Fruit fly (Drosophila melanogaster) whole organism, embryonic: ENCODE data around the gene CG13893.

Experiments used
- ATbp ChIP-seq: fragments of 200-800 bp; sonication (Bioruptor generic); optimal IDR thresholded peaks from 2 replicates; lab custom pipeline; 2017; ENCODE audit warnings: missing biosample characterization, mild to moderate bottlenecking, missing genetic modification characterization, missing genetic modification reagents
- Abd-B ChIP-seq: fragments of 200-800 bp; sonication (Bioruptor generic); optimal IDR thresholded peaks from 2 replicates; lab custom pipeline; 2018; ENCODE audit warnings: missing biosample characterization, mild to moderate bottlenecking, missing genetic modification characterization, moderate library complexity
- Atf-2 ChIP-seq: fragments of 200-800 bp; sonication (Bioruptor generic); optimal IDR thresholded peaks from 2 replicates; lab custom pipeline; 2016; ENCODE audit warnings: missing biosample characterization, missing genetic modification characterization
- Atf3 ChIP-seq: fragments of 200-800 bp; sonication (Bioruptor generic); optimal IDR thresholded peaks from 3 replicates; lab custom pipeline; 2016; ENCODE audit warnings: missing biosample characterization, missing genetic modification characterization
- CG10321 ChIP-seq: fragments of 200-800 bp; sonication (Bioruptor generic); IDR thresholded peaks from 2 replicates; pipeline ENCODE4 v1.3.6; 2022; ENCODE audit warnings: missing biosample characterization, missing genetic modification characterization
- CG13775 ChIP-seq: fragments of 200-800 bp; sonication (Bioruptor generic); optimal IDR thresholded peaks from 3 replicates; lab custom pipeline; 2017; ENCODE audit warnings: missing biosample characterization, mild to moderate bottlenecking, missing genetic modification characterization
- CG14860 ChIP-seq: fragments of 200-800 bp; sonication (Bioruptor generic); IDR thresholded peaks from 3 replicates; pipeline ENCODE4 v1.3.6; 2022; ENCODE audit warnings: missing biosample characterization, missing genetic modification characterization; ENCODE audit not compliant: partially characterized antibody
- CG14965 ChIP-seq: fragments of 200-800 bp; sonication (Bioruptor generic); optimal IDR thresholded peaks from 2 replicates; lab custom pipeline; 2016; ENCODE audit warnings: missing biosample characterization, missing genetic modification characterization, borderline replicate concordance
- CG15479 ChIP-seq: fragments of 200-800 bp; sonication (Bioruptor generic); optimal IDR thresholded peaks from 3 replicates; lab custom pipeline; 2019; ENCODE audit warnings: missing biosample characterization, mild to moderate bottlenecking, missing genetic modification characterization, moderate library complexity
- CG1647 ChIP-seq: fragments of 200-800 bp; sonication (Bioruptor generic); optimal IDR thresholded peaks from 3 replicates; lab custom pipeline; 2016; ENCODE audit warnings: missing biosample characterization, missing genetic modification characterization
- CG32772 ChIP-seq: fragments of 200-800 bp; sonication (Bioruptor generic); IDR thresholded peaks from 2 replicates; pipeline ENCODE4 v1.3.6; 2022; ENCODE audit warnings: missing biosample characterization, missing genetic modification characterization
- CG3726 ChIP-seq: fragments of 200-800 bp; sonication (Bioruptor generic); IDR thresholded peaks from 3 replicates; pipeline ENCODE4, ENCODE4 v1.3.6; 2022; ENCODE audit warnings: missing biosample characterization, missing genetic modification characterization
- CG4820 ChIP-seq: fragments of 200-800 bp; sonication (Bioruptor generic); optimal IDR thresholded peaks from 3 replicates; lab custom pipeline; 2016; ENCODE audit warnings: missing biosample characterization, missing genetic modification characterization
- CG6654 ChIP-seq: fragments of 200-800 bp; sonication (Bioruptor generic); optimal IDR thresholded peaks from 2 replicates; lab custom pipeline; 2017; ENCODE audit warnings: missing biosample characterization, mild to moderate bottlenecking, missing genetic modification characterization
- CG7786 ChIP-seq: fragments of 200-800 bp; sonication (Bioruptor generic); optimal IDR thresholded peaks from 2 replicates; lab custom pipeline; 2016; ENCODE audit warnings: missing biosample characterization, missing genetic modification characterization
- CG9215 ChIP-seq: fragments of 200-800 bp; sonication (Bioruptor generic); IDR thresholded peaks from 2 replicates; pipeline ENCODE4 v1.3.6; 2022; ENCODE audit warnings: missing biosample characterization, missing genetic modification characterization
- CG9876 ChIP-seq: fragments of 200-800 bp; sonication (Bioruptor generic); optimal IDR thresholded peaks from 2 replicates; lab custom pipeline; 2016; ENCODE audit warnings: missing biosample characterization, missing genetic modification characterization
- Chrac-16 ChIP-seq: fragments of 200-800 bp; sonication (Bioruptor generic); optimal IDR thresholded peaks from 3 replicates; lab custom pipeline; 2016; ENCODE audit warnings: missing biosample characterization, missing genetic modification characterization
- Eip74EF ChIP-seq, 2 experiments: fragments of 200-800 bp in 1 of 2; fragments of >200 bp in 1 of 2; sonication (Bioruptor generic) in 1 of 2; optimal IDR thresholded peaks; 2 replicates each; lab custom pipeline; 2017 to 2019; ENCODE audit warnings: missing biosample characterization in 2 of 2, missing genetic modification characterization in 2 of 2, mild to moderate bottlenecking in 1 of 2, moderate library complexity in 1 of 2
- Ets65A ChIP-seq: fragments of 200-800 bp; sonication (Bioruptor generic); peaks from one replicate; lab custom pipeline; 2016; ENCODE audit warnings: missing biosample characterization, missing genetic modification characterization
- Fer2 ChIP-seq: fragments of 200-800 bp; sonication (Bioruptor generic); optimal IDR thresholded peaks from 2 replicates; lab custom pipeline; 2018; ENCODE audit warnings: missing biosample characterization, mild to moderate bottlenecking, missing genetic modification characterization, moderate library complexity
- Jarid2 ChIP-seq: fragments of 200-800 bp; sonication (Bioruptor generic); optimal IDR thresholded peaks from 3 replicates; lab custom pipeline; 2017; ENCODE audit warnings: mild to moderate bottlenecking, missing biosample characterization, missing genetic modification reagents, missing genetic modification characterization
- NK7.1 ChIP-seq: fragments of 200-800 bp; sonication (Bioruptor generic); optimal IDR thresholded peaks from 3 replicates; lab custom pipeline; 2016; ENCODE audit warnings: missing biosample characterization, missing genetic modification characterization
- Nf-YB ChIP-seq: fragments of 200-800 bp; sonication (Bioruptor generic); optimal IDR thresholded peaks from 3 replicates; lab custom pipeline; 2019; ENCODE audit warnings: missing biosample characterization, mild to moderate bottlenecking, missing genetic modification characterization, moderate library complexity
- Oaz ChIP-seq: fragments of 200-800 bp; sonication (Bioruptor generic); IDR thresholded peaks from 2 replicates; pipeline ENCODE4 v1.3.6; 2022; ENCODE audit warnings: missing biosample characterization, missing genetic modification characterization
- Spps ChIP-seq: fragments of 200-800 bp; sonication (Bioruptor generic); optimal IDR thresholded peaks from 2 replicates; lab custom pipeline; 2018; ENCODE audit warnings: missing biosample characterization, mild to moderate bottlenecking, missing genetic modification characterization
- Taf1 ChIP-seq: fragments of 200-800 bp; sonication (Bioruptor generic); IDR thresholded peaks from 2 replicates; pipeline ENCODE4 v1.3.6; 2022; ENCODE audit warnings: missing biosample characterization, missing genetic modification characterization
- Usf ChIP-seq: fragments of 200-800 bp; sonication (Bioruptor generic); optimal IDR thresholded peaks from 2 replicates; lab custom pipeline; 2017; ENCODE audit warnings: missing genotype, missing biosample characterization, missing genetic modification characterization
- crc ChIP-seq: fragments of 200-800 bp; sonication (Bioruptor generic); optimal IDR thresholded peaks from 2 replicates; lab custom pipeline; 2016; ENCODE audit warnings: missing biosample characterization, missing genetic modification characterization
- dan ChIP-seq: fragments of 200-800 bp; sonication (Bioruptor generic); IDR thresholded peaks from 2 replicates; pipeline ENCODE4 v1.3.6; 2022; ENCODE audit warnings: missing biosample characterization, missing genetic modification characterization
- dmrt99B ChIP-seq: fragments of 200-800 bp; sonication (Bioruptor generic); optimal IDR thresholded peaks from 2 replicates; lab custom pipeline; 2018; ENCODE audit warnings: missing biosample characterization, mild to moderate bottlenecking, missing genetic modification characterization, moderate library complexity
- fd102C ChIP-seq: fragments of 200-800 bp; sonication (Bioruptor generic); optimal IDR thresholded peaks from 2 replicates; lab custom pipeline; 2018; ENCODE audit warnings: missing biosample characterization, mild to moderate bottlenecking, missing genetic modification characterization, moderate library complexity
- gcm ChIP-seq: fragments of 200-800 bp; sonication (Bioruptor generic); optimal IDR thresholded peaks from 2 replicates; lab custom pipeline; 2019; ENCODE audit warnings: missing biosample characterization, mild to moderate bottlenecking, missing genetic modification characterization, moderate library complexity
- grau ChIP-seq: fragments of 200-800 bp; optimal IDR thresholded peaks from 3 replicates; lab custom pipeline; 2019; ENCODE audit warnings: missing biosample characterization, mild to moderate bottlenecking, missing genetic modification characterization, moderate library complexity
- gro ChIP-seq: fragments of 200-800 bp; sonication (Bioruptor generic); optimal IDR thresholded peaks from 2 replicates; lab custom pipeline; 2016; ENCODE audit warnings: missing biosample characterization, missing genetic modification characterization
- her ChIP-seq: fragments of 200-800 bp; sonication (Bioruptor generic); optimal IDR thresholded peaks from 2 replicates; lab custom pipeline; 2016; ENCODE audit warnings: missing biosample characterization, missing genetic modification characterization
- jumu ChIP-seq: fragments of 200-800 bp; sonication (Bioruptor generic); optimal IDR thresholded peaks from 3 replicates; lab custom pipeline; 2016; ENCODE audit warnings: missing biosample characterization, missing genetic modification characterization
- knrl ChIP-seq: fragments of 200-800 bp; sonication (Bioruptor generic); IDR thresholded peaks from 3 replicates; pipeline ENCODE4 v1.3.6; 2022; ENCODE audit warnings: missing biosample characterization, missing genetic modification characterization; ENCODE audit not compliant: partially characterized antibody
- onecut ChIP-seq: fragments of 200-800 bp; sonication (Bioruptor generic); IDR thresholded peaks from 2 replicates; pipeline ENCODE4 v1.3.6; 2022; ENCODE audit warnings: missing biosample characterization, missing genetic modification characterization
- psq ChIP-seq: fragments of 200-800 bp; sonication (Bioruptor generic); optimal IDR thresholded peaks from 2 replicates; lab custom pipeline; 2017; ENCODE audit warnings: missing biosample characterization, missing genetic modification characterization
- run ChIP-seq: fragments of 200-800 bp; sonication (Bioruptor generic); optimal IDR thresholded peaks from 3 replicates; lab custom pipeline; 2018; ENCODE audit warnings: missing biosample characterization, mild to moderate bottlenecking, missing genetic modification characterization
- schlank ChIP-seq: fragments of 200-800 bp; sonication (Bioruptor generic); optimal IDR thresholded peaks from 2 replicates; lab custom pipeline; 2018; ENCODE audit warnings: missing biosample characterization, mild to moderate bottlenecking, missing genetic modification characterization
- scrt ChIP-seq: fragments of 200-800 bp; sonication (Bioruptor generic); optimal IDR thresholded peaks from 2 replicates; lab custom pipeline; 2018; ENCODE audit warnings: missing biosample characterization, mild to moderate bottlenecking, missing genetic modification characterization, moderate library complexity
- stwl ChIP-seq: fragments of 200-800 bp; sonication (Bioruptor generic); optimal IDR thresholded peaks from 3 replicates; lab custom pipeline; 2018; ENCODE audit warnings: missing biosample characterization, mild to moderate bottlenecking, missing genetic modification characterization, moderate library complexity
- tin ChIP-seq: fragments of 200-800 bp; sonication (Bioruptor generic); optimal IDR thresholded peaks from 3 replicates; lab custom pipeline; 2016; ENCODE audit warnings: missing biosample characterization, missing genetic modification characterization
- unc-4 ChIP-seq: fragments of 200-800 bp; sonication (Bioruptor generic); IDR thresholded peaks from 2 replicates; pipeline ENCODE4 v1.3.6; 2022; ENCODE audit warnings: missing biosample characterization, missing genetic modification characterization; ENCODE audit not compliant: partially characterized antibody
- wor ChIP-seq: fragments of 200-800 bp; sonication (Bioruptor generic); IDR thresholded peaks from 2 replicates; pipeline ENCODE4 v1.3.6; 2022; ENCODE audit warnings: missing biosample characterization, missing genetic modification characterization

Gene CG13893

dm6 chr3L:611639-612611 is 8.1 kb upstream of the CG13893 start (continued):
- TF ChIP-seq CG3726 (GFP tag; lab: Robert Waterston, UW): peak; percentile 67; the same call in 1 of the 3 replicates
- TF ChIP-seq CG15479 (GFP tag; lab: Kevin White, UChicago): peak; percentile 38
- TF ChIP-seq stwl (tag; lab: Kevin White, UChicago): no peak
- TF ChIP-seq Eip74EF (GFP tag; optimal IDR thresholded peaks at IDR 0.05; lab: Kevin White, UChicago): peak in 1 of 2 experiments; percentile 9
- TF ChIP-seq CG7786 (GFP tag; lab: Kevin White, UChicago): peak; percentile 39
- peak; percentile 66 for TF ChIP-seq scrt (GFP tag; lab: Kevin White, UChicago)
- peak; percentile 60 for TF ChIP-seq schlank (tag; lab: Kevin White, UChicago)
- TF ChIP-seq grau (tag; lab: Kevin White, UChicago): peak; percentile 67
- peak; percentile 79 for TF ChIP-seq CG32772 (GFP tag; lab: Robert Waterston, UW)
- no peak for TF ChIP-seq dan (GFP tag; lab: Robert Waterston, UW)
- peak; percentile 2 for TF ChIP-seq Chrac-16 (GFP tag; lab: Kevin White, UChicago)
- peak; percentile 70 for TF ChIP-seq her (GFP tag; lab: Kevin White, UChicago)
- peak; percentile 74 for TF ChIP-seq CG9215 (GFP tag; lab: Robert Waterston, UW)
- peak; percentile 96 for TF ChIP-seq Ets65A (GFP tag; lab: Kevin White, UChicago)
- peak; percentile 32 for TF ChIP-seq NK7.1
- peak; percentile 14 for TF ChIP-seq CG14965 (GFP tag; lab: Kevin White, UChicago)
- TF ChIP-seq Abd-B (GFP tag; lab: Kevin White, UChicago): peak; percentile 61
- no peak for TF ChIP-seq psq (GFP tag; lab: Kevin White, UChicago)
- no peak; the same call in 1 of the 2 replicates for TF ChIP-seq CG10321 (GFP tag; lab: Robert Waterston, UW)
- TF ChIP-seq CG9876: no peak
- peak; percentile 71 for TF ChIP-seq CG13775 (GFP tag; lab: Kevin White, UChicago)
- peak; percentile 59 for TF ChIP-seq ATbp
- TF ChIP-seq Taf1 (GFP tag; lab: Robert Waterston, UW): peak; percentile 48; the same call in 1 of the 2 replicates
- TF ChIP-seq crc (GFP tag; lab: Kevin White, UChicago): peak; percentile 3
- no peak for TF ChIP-seq CG14860 (GFP tag; lab: Robert Waterston, UW)
- TF ChIP-seq jumu (GFP tag; lab: Kevin White, UChicago): peak; percentile 66
- TF ChIP-seq CG6654 (GFP tag; lab: Kevin White, UChicago): peak; percentile 4
- peak; percentile 16 for TF ChIP-seq Atf-2 (GFP tag; lab: Kevin White, UChicago)
- peak; percentile 71 for TF ChIP-seq onecut (GFP tag; lab: Robert Waterston, UW)
- no peak for TF ChIP-seq gro (GFP tag; lab: Kevin White, UChicago)
- peak; percentile 11 for TF ChIP-seq fd102C (GFP tag; lab: Kevin White, UChicago)
- TF ChIP-seq Fer2 (tag; lab: Kevin White, UChicago): peak; percentile 39
- TF ChIP-seq wor: 0 out of 2 replicates have a peak, but pooled peaks have one; percentile 18
- TF ChIP-seq Jarid2 (GFP tag; lab: Kevin White, UChicago): peak; percentile 62
- peak; percentile 14 for TF ChIP-seq run (tag; lab: Kevin White, UChicago)
- no peak for TF ChIP-seq Atf3
- TF ChIP-seq knrl: no peak
- TF ChIP-seq CG1647 (GFP tag; lab: Kevin White, UChicago): no peak
- TF ChIP-seq Spps (tag; lab: Kevin White, UChicago): no peak
- TF ChIP-seq Usf (GFP tag; lab: Kevin White, UChicago): peak; percentile 53
- peak; percentile 12 for TF ChIP-seq tin
- peak; percentile 68 for TF ChIP-seq dmrt99B (tag; lab: Kevin White, UChicago)
- peak; percentile 58; the same call in 1 of the 2 replicates for TF ChIP-seq Oaz (GFP tag; lab: Robert Waterston, UW)
- peak; percentile 43 for TF ChIP-seq CG4820 (GFP tag; lab: Kevin White, UChicago)
- TF ChIP-seq Nf-YB (GFP tag; lab: Kevin White, UChicago): peak; percentile 32
- TF ChIP-seq gcm (GFP tag; lab: Kevin White, UChicago): peak; percentile 38
- TF ChIP-seq unc-4 (GFP tag; lab: Robert Waterston, UW): no peak
